Fruit fly (Drosophila melanogaster) whole organism, prepupa: ENCODE data around the gene CG13921.
A peak's percentile ranks its signal among the peaks of the same experiment; 100 is the strongest.

Experiments used
- Blimp-1 ChIP-seq: fragments of 200-800 bp; sonication (Bioruptor generic); optimal IDR thresholded peaks from 3 replicates; lab custom pipeline; 2017; ENCODE audit warnings: missing biosample characterization, missing genetic modification characterization, mild to moderate bottlenecking, moderate library complexity, missing genetic modification reagents
- CG10631 ChIP-seq: fragments of 200-800 bp; sonication (Bioruptor generic); optimal IDR thresholded peaks from 2 replicates; lab custom pipeline; 2016; ENCODE audit warnings: missing biosample characterization, missing genetic modification characterization
- CG11762 ChIP-seq: fragments of 200-800 bp; sonication (Bioruptor generic); optimal IDR thresholded peaks from 3 replicates; lab custom pipeline; 2016; ENCODE audit warnings: missing biosample characterization, missing genetic modification characterization; ENCODE audit not compliant: insufficient read depth
- CG15336 ChIP-seq: fragments of 200-800 bp; sonication (Bioruptor generic); IDR thresholded peaks from 2 replicates; pipeline ENCODE4 v1.3.6; 2022; ENCODE audit warnings: missing biosample characterization, missing genetic modification characterization
- CG1621 ChIP-seq: fragments of 200-800 bp; sonication (Bioruptor generic); optimal IDR thresholded peaks from 3 replicates; lab custom pipeline; 2018; ENCODE audit warnings: missing biosample characterization, mild to moderate bottlenecking, missing genetic modification characterization
- CG16779 ChIP-seq: fragments of 200-800 bp; sonication (Bioruptor generic); optimal IDR thresholded peaks from 3 replicates; lab custom pipeline; 2017; ENCODE audit warnings: missing biosample characterization, mild to moderate bottlenecking, missing genetic modification characterization
- CG3032 ChIP-seq: fragments of 200-800 bp; optimal IDR thresholded peaks from 2 replicates; lab custom pipeline; 2019; ENCODE audit warnings: missing biosample characterization, mild to moderate bottlenecking, missing genetic modification characterization, moderate library complexity
- CG32006 ChIP-seq: fragments of 200-800 bp; sonication (Bioruptor generic); optimal IDR thresholded peaks from 3 replicates; lab custom pipeline; 2017; ENCODE audit warnings: missing biosample characterization, mild to moderate bottlenecking, missing genetic modification characterization
- CG34406 ChIP-seq: fragments of 200-800 bp; sonication (Bioruptor generic); optimal IDR thresholded peaks from 3 replicates; lab custom pipeline; 2016; ENCODE audit warnings: missing biosample characterization, missing genetic modification characterization
- CG6163 ChIP-seq: fragments of 200-800 bp; sonication (Bioruptor generic); IDR thresholded peaks from 3 replicates; pipeline ENCODE4 v1.3.6; 2022; ENCODE audit warnings: missing biosample characterization, missing genetic modification characterization
- CG6276 ChIP-seq: fragments of 200-800 bp; sonication (Bioruptor generic); optimal IDR thresholded peaks from 2 replicates; lab custom pipeline; 2017; ENCODE audit warnings: missing biosample characterization, mild to moderate bottlenecking, missing genetic modification characterization
- CG6808 ChIP-seq: fragments of 200-800 bp; sonication (Bioruptor generic); optimal IDR thresholded peaks from 3 replicates; lab custom pipeline; 2017; ENCODE audit warnings: missing biosample characterization, missing genetic modification characterization, mild to moderate bottlenecking, moderate library complexity, missing genetic modification reagents
- CG8319 ChIP-seq: fragments of 200-800 bp; sonication (Bioruptor generic); optimal IDR thresholded peaks from 3 replicates; lab custom pipeline; 2016; ENCODE audit warnings: missing biosample characterization, missing genetic modification characterization
- CG8632 ChIP-seq: fragments of 200-800 bp; sonication (Bioruptor generic); optimal IDR thresholded peaks from 3 replicates; lab custom pipeline; 2016; ENCODE audit warnings: missing biosample characterization, missing genetic modification characterization
- CG9139 ChIP-seq: fragments of 200-800 bp; sonication (Bioruptor generic); optimal IDR thresholded peaks from 3 replicates; lab custom pipeline; 2017; ENCODE audit warnings: missing biosample characterization, mild to moderate bottlenecking, missing genetic modification characterization
- Eip78C ChIP-seq: fragments of 200-800 bp; sonication (Bioruptor generic); peaks from one replicate; lab custom pipeline; 2016; ENCODE audit warnings: missing biosample characterization, missing genetic modification characterization
- Ets96B ChIP-seq: fragments of 200-800 bp; optimal IDR thresholded peaks from 2 replicates; lab custom pipeline; 2019; ENCODE audit warnings: missing biosample characterization, mild to moderate bottlenecking, missing genetic modification characterization, moderate library complexity
- Gug ChIP-seq: fragments of 200-800 bp; sonication (Bioruptor generic); IDR thresholded peaks from 2 replicates; pipeline ENCODE4 v1.3.6; 2022; ENCODE audit warnings: missing biosample characterization, missing genetic modification characterization
- Hr39 ChIP-seq: fragments of 200-800 bp; sonication (Bioruptor generic); optimal IDR thresholded peaks from 2 replicates; lab custom pipeline; 2016; ENCODE audit warnings: missing biosample characterization, missing genetic modification characterization
- Hr4 ChIP-seq: fragments of 200-800 bp; sonication (Bioruptor generic); optimal IDR thresholded peaks from 3 replicates; lab custom pipeline; 2016; ENCODE audit warnings: missing biosample characterization, missing genetic modification characterization
- Lpt ChIP-seq: fragments of 200-800 bp; sonication (Bioruptor generic); optimal IDR thresholded peaks from 3 replicates; lab custom pipeline; 2016; ENCODE audit warnings: missing biosample characterization, missing genetic modification characterization
- Met ChIP-seq: fragments of 200-800 bp; sonication (Bioruptor generic); optimal IDR thresholded peaks from 3 replicates; lab custom pipeline; 2016; ENCODE audit warnings: missing biosample characterization, missing genetic modification characterization
- OdsH ChIP-seq: fragments of 200-800 bp; sonication (Bioruptor generic); optimal IDR thresholded peaks from 3 replicates; lab custom pipeline; 2016; ENCODE audit warnings: missing biosample characterization, missing genetic modification characterization
- Sox15 ChIP-seq: fragments of 200-800 bp; sonication (Bioruptor generic); optimal IDR thresholded peaks from 3 replicates; lab custom pipeline; 2016; ENCODE audit warnings: missing biosample characterization, missing genetic modification characterization
- achi ChIP-seq: fragments of 200-800 bp; sonication (Bioruptor generic); optimal IDR thresholded peaks from 3 replicates; lab custom pipeline; 2016; ENCODE audit warnings: missing biosample characterization, missing genetic modification characterization
- acj6 ChIP-seq: fragments of 200-800 bp; sonication (Bioruptor generic); optimal IDR thresholded peaks from 3 replicates; lab custom pipeline; 2016; ENCODE audit warnings: missing biosample characterization, missing genetic modification characterization
- dsx ChIP-seq: fragments of 200-800 bp; optimal IDR thresholded peaks from 3 replicates; lab custom pipeline; 2019; ENCODE audit warnings: missing biosample characterization, mild to moderate bottlenecking, missing genetic modification characterization, moderate library complexity; ENCODE audit not compliant: poor library complexity, severe bottlenecking
- eg ChIP-seq: fragments of 200-800 bp; sonication (Bioruptor generic); IDR thresholded peaks from 3 replicates; pipeline ENCODE4 v1.3.6; 2022; ENCODE audit warnings: missing biosample characterization, missing genetic modification characterization
- fd85E ChIP-seq: fragments of 200-800 bp; sonication (Bioruptor generic); optimal IDR thresholded peaks from 3 replicates; lab custom pipeline; 2016; ENCODE audit warnings: missing biosample characterization, missing genetic modification characterization
- fkh ChIP-seq: fragments of 200-800 bp; sonication (Bioruptor generic); optimal IDR thresholded peaks from 3 replicates; lab custom pipeline; 2017; ENCODE audit warnings: missing biosample characterization, mild to moderate bottlenecking, missing genetic modification characterization, moderate library complexity
- lz ChIP-seq: fragments of 200-800 bp; sonication (Bioruptor generic); optimal IDR thresholded peaks from 3 replicates; lab custom pipeline; 2016; ENCODE audit warnings: missing biosample characterization, missing genetic modification characterization
- salr ChIP-seq, 2 experiments: fragments of 200-800 bp; sonication (Bioruptor generic); optimal IDR thresholded peaks; 3 replicates each; lab custom pipeline; 2016 to 2018; ENCODE audit warnings: missing biosample characterization in 2 of 2, missing genetic modification characterization in 2 of 2, mild to moderate bottlenecking in 1 of 2
- spab ChIP-seq: fragments of 200-800 bp; sonication (Bioruptor generic); optimal IDR thresholded peaks from 2 replicates; lab custom pipeline; 2017; ENCODE audit warnings: missing biosample characterization, mild to moderate bottlenecking, missing genetic modification characterization, missing genetic modification reagents
- ss ChIP-seq, 2 experiments: fragments of 200-800 bp; sonication (Bioruptor generic); optimal IDR thresholded peaks; 2 replicates in 1 of 2; 3 replicates in 1 of 2; lab custom pipeline; 2017 to 2018; ENCODE audit warnings: mild to moderate bottlenecking in 2 of 2, missing biosample characterization in 2 of 2, missing genetic modification characterization in 2 of 2, moderate library complexity in 1 of 2
- svp ChIP-seq: fragments of 200-800 bp; sonication (Bioruptor generic); peaks from one replicate; lab custom pipeline; 2016; ENCODE audit warnings: missing biosample characterization, missing genetic modification characterization
- topi ChIP-seq: fragments of 200-800 bp; sonication (Bioruptor generic); optimal IDR thresholded peaks from 3 replicates; lab custom pipeline; 2016; ENCODE audit warnings: missing biosample characterization, missing genetic modification characterization
- vri ChIP-seq: fragments of 200-800 bp; sonication (Bioruptor generic); optimal IDR thresholded peaks from 3 replicates; lab custom pipeline; 2016; ENCODE audit warnings: missing biosample characterization, mild to moderate bottlenecking, missing genetic modification characterization

Gene CG13921

DNA sequence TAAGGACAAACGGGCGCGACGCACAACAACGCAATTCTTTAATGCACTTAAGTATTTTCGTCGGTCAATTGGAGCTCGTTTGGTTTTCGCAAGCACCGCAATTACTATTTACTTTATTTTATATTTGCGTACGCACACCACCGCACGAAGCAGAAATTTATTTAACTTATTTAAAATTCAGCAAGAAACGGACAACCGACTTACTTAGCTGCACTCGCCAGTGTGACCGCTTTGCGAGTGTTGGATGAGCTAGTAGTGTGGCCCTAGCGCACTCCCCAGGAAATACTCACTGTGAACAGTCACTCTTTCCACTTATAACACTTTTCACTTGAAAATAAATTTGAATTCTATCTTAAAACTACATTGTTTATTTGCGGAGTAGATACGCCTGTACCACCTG is 15.8 kb upstream of the CG13921 start, which contains the start of gene drpr (continued):
- TF ChIP-seq OdsH (GFP tag; lab: Kevin White, UChicago) (no peak), Met (peak; percentile 24), Eip78C (peak; percentile 78), CG32006 (GFP tag; lab: Kevin White, UChicago) (no peak), fd85E (GFP tag; lab: Kevin White, UChicago) (no peak), fkh (GFP tag; lab: Kevin White, UChicago) (peak; percentile 62), svp (GFP tag; lab: Kevin White, UChicago) (peak; percentile 72), CG9139 (GFP tag; lab: Kevin White, UChicago) (peak; percentile 30)
- TF ChIP-seq, all 60 proteins: peak for 24

DNA sequence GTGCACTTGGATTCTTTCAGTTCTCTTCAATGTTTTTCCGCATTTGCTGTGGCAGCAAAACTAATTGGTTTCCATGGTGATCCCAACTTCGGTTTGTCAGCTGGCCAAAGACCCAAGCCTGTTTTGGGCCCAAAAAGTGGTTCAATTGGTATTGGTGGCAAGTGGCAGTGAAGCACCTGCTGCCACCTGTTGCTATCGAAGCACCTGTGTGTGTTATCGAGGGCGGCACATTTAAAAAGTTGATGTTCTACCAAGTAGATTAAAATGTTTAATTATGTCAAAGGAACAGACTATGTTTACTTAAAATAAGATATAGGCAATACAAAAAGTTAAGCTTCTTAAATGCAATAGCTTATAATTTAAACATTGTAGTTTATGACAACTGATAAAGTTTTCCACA is 11.1 kb upstream of the CG13921 start, which contains the start of gene Oseg4:
Gene Oseg4 (minus strand): TSS at position 165 of the 400 bp plus-strand sequence.
- TF ChIP-seq svp (GFP tag; lab: Kevin White, UChicago), result no peak
- TF ChIP-seq achi (GFP tag; lab: Kevin White, UChicago), result no peak
- TF ChIP-seq CG34406 (GFP tag; lab: Kevin White, UChicago), result no peak
- TF ChIP-seq CG6276 (GFP tag; lab: Kevin White, UChicago), result no peak
- no peak for TF ChIP-seq Hr39 (GFP tag; lab: Kevin White, UChicago)
- no peak for TF ChIP-seq CG6163
- TF ChIP-seq Blimp-1, result no peak
- no peak for TF ChIP-seq dsx (GFP tag; lab: Kevin White, UChicago)
- TF ChIP-seq Hr4 (GFP tag; lab: Kevin White, UChicago), result no peak
- no peak for TF ChIP-seq CG3032 (tag; lab: Kevin White, UChicago)
- no peak for TF ChIP-seq CG10631 (GFP tag; lab: Kevin White, UChicago)
- no peak for TF ChIP-seq Lpt (GFP tag; lab: Kevin White, UChicago)

- no peak for TF ChIP-seq fd85E (GFP tag; lab: Kevin White, UChicago)
- peak; percentile 44 for TF ChIP-seq fkh (GFP tag; lab: Kevin White, UChicago)
- TF ChIP-seq, all 60 proteins: peak for 1
These were observed 8.8 kb upstream of the CG13921 start, which contains the start of gene PIG-Wb for dm6 chr3L:1737898-1738322. Gene PIG-Wb, minus strand, starts transcription at chr3L:1738106.

- TF ChIP-seq svp (GFP tag; lab: Kevin White, UChicago) (no peak), eg (GFP tag; lab: Robert Waterston, UW) (no peak), achi (GFP tag; lab: Kevin White, UChicago) (no peak), CG1621 (tag; lab: Kevin White, UChicago) (no peak), topi (GFP tag; lab: Kevin White, UChicago) (no peak), Eip78C (peak; percentile 59), CG16779 (tag; lab: Kevin White, UChicago) (no peak), ss (GFP tag; optimal IDR thresholded peaks at IDR 0.05; lab: Kevin White, UChicago) (no peak), acj6 (GFP tag; lab: Kevin White, UChicago) (no peak), fkh (GFP tag; lab: Kevin White, UChicago) (peak; percentile 59), vri (GFP tag; lab: Kevin White, UChicago) (peak; percentile 31), Ets96B (tag; lab: Kevin White, UChicago) (no peak), CG8319 (no peak), lz (GFP tag; lab: Kevin White, UChicago) (peak; percentile 6)
These were observed 8.1 kb upstream of the CG13921 start, which contains the start of gene Gk2 for dm6 chr3L:1738375-1739328. Gene Gk2, plus strand, starts transcription at chr3L:1738407.

DNA sequence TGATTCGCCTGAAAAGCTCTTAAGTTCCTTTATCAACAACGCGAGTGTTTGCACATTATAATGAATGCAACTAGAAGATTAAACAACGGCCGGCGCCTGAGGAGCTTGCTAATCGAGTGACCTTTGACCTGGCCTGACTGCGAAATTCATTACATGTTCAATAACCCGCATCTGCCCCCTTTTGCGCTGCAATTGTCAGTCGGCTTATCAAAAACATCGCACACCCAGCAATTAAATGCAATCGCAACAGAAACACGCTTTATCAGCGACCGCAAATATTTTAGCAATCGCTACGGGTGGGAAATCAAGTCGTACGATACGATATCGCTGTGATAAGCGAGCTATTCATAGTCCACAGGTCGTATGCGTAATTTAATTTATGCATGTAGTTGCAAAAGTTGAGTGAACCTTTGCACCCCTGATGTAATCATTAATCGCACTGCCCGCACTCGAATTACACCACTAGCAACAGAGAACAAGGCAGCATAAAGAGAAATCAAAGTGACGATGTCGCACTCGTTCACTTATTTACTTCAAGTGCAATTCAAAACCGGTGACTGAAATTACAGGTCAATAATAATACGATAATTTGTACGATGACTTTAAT is 7.1 kb upstream of the CG13921 start:
- TF ChIP-seq Ets96B (tag; lab: Kevin White, UChicago), result no peak
- TF ChIP-seq Hr39 (GFP tag; lab: Kevin White, UChicago), result no peak
- TF ChIP-seq CG3032 (tag; lab: Kevin White, UChicago), result no peak
- TF ChIP-seq CG34406 (GFP tag; lab: Kevin White, UChicago), result no peak
- TF ChIP-seq CG8632 (GFP tag; lab: Kevin White, UChicago), result no peak
- TF ChIP-seq acj6 (GFP tag; lab: Kevin White, UChicago), result no peak
- TF ChIP-seq CG15336, result 0 out of 2 replicates have a peak, but pooled peaks have one; percentile 15
- TF ChIP-seq spab, result no peak
- peak; percentile 81 for TF ChIP-seq vri (GFP tag; lab: Kevin White, UChicago)
- TF ChIP-seq CG6276 (GFP tag; lab: Kevin White, UChicago), result peak; percentile 38
- TF ChIP-seq CG10631 (GFP tag; lab: Kevin White, UChicago), result no peak
- TF ChIP-seq CG32006 (GFP tag; lab: Kevin White, UChicago), result no peak
- TF ChIP-seq salr (GFP tag; optimal IDR thresholded peaks at IDR 0.05; lab: Kevin White, UChicago), result no peak
- no peak for TF ChIP-seq CG9139 (GFP tag; lab: Kevin White, UChicago)
- no peak for TF ChIP-seq Sox15 (GFP tag; lab: Kevin White, UChicago)
- TF ChIP-seq CG11762 (GFP tag; lab: Kevin White, UChicago), result no peak
- no peak for TF ChIP-seq achi (GFP tag; lab: Kevin White, UChicago)
- no peak for TF ChIP-seq Gug
- no peak for TF ChIP-seq CG6808 (GFP tag; lab: Kevin White, UChicago)
- TF ChIP-seq CG8319, result no peak
- no peak for TF ChIP-seq topi (GFP tag; lab: Kevin White, UChicago)
